Worm (Caenorhabditis elegans): Measurements from ENCODE around the gene R12A1.3.

Gene R12A1.3

DNA sequence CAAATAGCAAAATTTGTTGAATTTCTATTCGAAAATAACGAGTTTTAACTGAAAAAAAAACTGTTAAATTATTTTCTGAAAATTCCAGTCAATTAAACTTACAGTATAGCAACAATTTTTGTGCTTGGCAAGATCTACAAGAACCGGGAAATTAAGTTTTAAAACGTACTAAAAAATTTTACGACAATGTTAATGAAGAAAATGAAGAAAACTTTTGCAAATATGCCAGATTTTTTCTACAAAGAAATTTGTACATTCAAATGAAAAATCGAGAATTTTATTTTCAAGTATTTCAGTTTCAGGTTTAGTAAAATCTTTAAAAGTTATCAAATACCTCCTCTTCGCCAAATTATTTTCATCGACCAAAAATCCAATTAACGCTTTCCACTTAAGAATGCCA lies 16.4 kb upstream of the R12A1.3 start, which contains the start of gene cnc-11:
cnc-11 (plus strand) TSS at position 301 of the 400 bp plus-strand sequence.
- no peak for TF ChIP-seq nhr-76 (tag; optimal IDR thresholded peaks at IDR 0.05)
- TF ChIP-seq snpc-4 (tag; optimal IDR thresholded peaks at IDR 0.05), result no peak
- TF ChIP-seq tbx-2 (tag; optimal IDR thresholded peaks at IDR 0.05), result no peak
- no peak for TF ChIP-seq pha-4 (tag; optimal IDR thresholded peaks at IDR 0.05)
- TF ChIP-seq ceh-82 (tag; optimal IDR thresholded peaks at IDR 0.05), result no peak
- no peak for TF ChIP-seq nhr-43 (tag; optimal IDR thresholded peaks at IDR 0.05; ENCODE audit: poor library complexity, severe bottlenecking)
- no peak for TF ChIP-seq nhr-67 (tag; optimal IDR thresholded peaks at IDR 0.05)
- no peak for TF ChIP-seq lin-39 (tag; optimal IDR thresholded peaks at IDR 0.05)
- TF ChIP-seq R02D3.7 (tag; optimal IDR thresholded peaks at IDR 0.05), result no peak
- no peak for TF ChIP-seq daf-12 (tag; optimal IDR thresholded peaks at IDR 0.05)
- TF ChIP-seq ama-1 (optimal IDR thresholded peaks at IDR 0.05), result no peak
- TF ChIP-seq ZK546.5 (tag; optimal IDR thresholded peaks at IDR 0.05), result no peak
- TF ChIP-seq mdl-1 (tag; optimal IDR thresholded peaks at IDR 0.05), result no peak
- TF ChIP-seq fkh-2 (tag; optimal IDR thresholded peaks at IDR 0.05), result no peak
- no peak for TF ChIP-seq fkh-10 (GFP tag; optimal IDR thresholded peaks at IDR 0.05)
- no peak for TF ChIP-seq ceh-28 (tag; optimal IDR thresholded peaks at IDR 0.05)
- TF ChIP-seq hmg-11 (tag; optimal IDR thresholded peaks at IDR 0.05), result no peak
- TF ChIP-seq ztf-11 (tag; optimal IDR thresholded peaks at IDR 0.05), result no peak
- TF ChIP-seq pqm-1 (tag; optimal IDR thresholded peaks at IDR 0.05), result no peak
- no peak for TF ChIP-seq jun-1 (tag; optimal IDR thresholded peaks at IDR 0.05)

DNA sequence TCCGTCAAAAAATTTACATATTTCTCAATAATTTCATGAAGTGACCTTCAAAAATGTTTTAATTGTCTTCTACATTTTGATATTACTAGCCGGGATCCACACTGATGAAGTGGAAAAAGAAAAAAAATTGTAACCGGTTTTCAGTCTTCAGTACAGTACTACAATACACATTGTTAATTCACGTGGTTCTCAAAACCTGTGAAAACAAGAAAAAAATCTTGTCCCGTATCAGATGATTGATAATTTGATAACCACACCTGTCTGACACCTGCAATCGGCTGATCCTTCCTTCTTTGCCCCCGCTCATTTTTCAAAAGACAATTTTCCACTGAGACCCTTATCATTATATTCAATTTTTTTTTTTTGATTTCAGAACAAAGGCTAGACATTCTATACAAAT lies 13.2 kb upstream of the R12A1.3 start, which contains the start of gene R09B5.11:
R09B5.11 (plus strand) TSS at position 374 of the 400 bp plus-strand sequence.
- TF ChIP-seq lsy-12 (tag; optimal IDR thresholded peaks at IDR 0.05) (no peak), skn-1 (tag; optimal IDR thresholded peaks at IDR 0.05) (no peak), elt-2 (tag; optimal IDR thresholded peaks at IDR 0.05) (no peak), nhr-43 (tag; optimal IDR thresholded peaks at IDR 0.05; ENCODE audit: poor library complexity, severe bottlenecking) (peak; percentile 62), nhr-23 (tag; optimal IDR thresholded peaks at IDR 0.05) (peak; percentile 12), nfya-1 (tag; optimal IDR thresholded peaks at IDR 0.05; ENCODE audit: insufficient read depth) (no peak), hmg-11 (tag; optimal IDR thresholded peaks at IDR 0.05) (no peak)

DNA sequence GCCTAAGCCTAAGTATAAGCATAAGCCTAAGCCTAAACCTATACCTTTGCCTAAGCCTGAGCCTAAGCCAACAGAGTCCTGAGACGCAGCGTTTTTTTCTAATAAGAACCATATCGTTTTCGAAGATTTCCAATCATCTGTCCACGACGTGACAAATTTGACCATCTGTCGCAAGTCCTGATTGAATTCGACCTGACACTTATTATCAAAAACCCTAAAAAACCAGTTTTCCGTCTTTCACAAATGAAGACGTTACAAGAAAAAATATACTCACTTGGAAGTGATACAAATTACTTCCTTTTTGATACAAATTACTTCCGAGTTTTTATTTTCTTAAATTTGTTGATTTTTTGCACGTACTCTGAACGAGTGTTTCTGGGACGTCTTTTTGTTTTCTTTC lies 12.6 kb upstream of the R12A1.3 start:
- peak; percentile 40 for TF ChIP-seq nhr-23 (tag; optimal IDR thresholded peaks at IDR 0.05)
- TF ChIP-seq nhr-28 (tag; optimal IDR thresholded peaks at IDR 0.05), result no peak

DNA sequence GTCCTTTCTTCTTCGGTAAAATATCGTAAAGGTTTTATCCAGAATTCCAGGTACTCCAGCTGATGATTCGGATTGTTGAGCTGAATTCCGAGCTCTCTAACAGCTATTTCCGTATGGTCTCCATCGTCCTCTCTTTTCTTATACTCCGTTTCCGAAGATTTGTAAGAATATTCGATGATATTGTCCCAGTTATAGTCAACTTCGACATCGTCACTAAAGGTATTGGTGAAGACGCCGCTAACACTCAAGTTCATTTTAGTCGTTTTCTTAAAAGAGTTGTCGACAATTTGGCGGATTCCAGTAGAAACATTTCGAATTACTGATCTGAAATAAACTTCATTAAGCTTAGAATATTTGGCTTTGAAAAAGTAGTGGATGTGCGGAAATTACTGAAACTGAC lies 9.5 kb upstream of the R12A1.3 start:
- TF ChIP-seq unc-62 (GFP tag; optimal IDR thresholded peaks at IDR 0.05) (no peak), nhr-23 (tag; optimal IDR thresholded peaks at IDR 0.05) (no peak), ztf-4 (tag; optimal IDR thresholded peaks at IDR 0.05) (no peak), fkh-10 (GFP tag; optimal IDR thresholded peaks at IDR 0.05) (no peak), ZK546.5 (tag; optimal IDR thresholded peaks at IDR 0.05) (no peak), tbx-2 (tag; optimal IDR thresholded peaks at IDR 0.05) (no peak), lin-15B (tag; optimal IDR thresholded peaks at IDR 0.05) (no peak), egl-5 (tag; optimal IDR thresholded peaks at IDR 0.05) (no peak), nfya-1 (tag; optimal IDR thresholded peaks at IDR 0.05; ENCODE audit: insufficient read depth) (no peak), mml-1 (tag; optimal IDR thresholded peaks at IDR 0.05) (no peak), egl-27 (tag; optimal IDR thresholded peaks at IDR 0.05) (no peak), jun-1 (tag; optimal IDR thresholded peaks at IDR 0.05) (no peak), hmg-11 (tag; optimal IDR thresholded peaks at IDR 0.05) (no peak), unc-39 (tag; optimal IDR thresholded peaks at IDR 0.05) (no peak), snpc-4 (tag; optimal IDR thresholded peaks at IDR 0.05) (no peak)

DNA sequence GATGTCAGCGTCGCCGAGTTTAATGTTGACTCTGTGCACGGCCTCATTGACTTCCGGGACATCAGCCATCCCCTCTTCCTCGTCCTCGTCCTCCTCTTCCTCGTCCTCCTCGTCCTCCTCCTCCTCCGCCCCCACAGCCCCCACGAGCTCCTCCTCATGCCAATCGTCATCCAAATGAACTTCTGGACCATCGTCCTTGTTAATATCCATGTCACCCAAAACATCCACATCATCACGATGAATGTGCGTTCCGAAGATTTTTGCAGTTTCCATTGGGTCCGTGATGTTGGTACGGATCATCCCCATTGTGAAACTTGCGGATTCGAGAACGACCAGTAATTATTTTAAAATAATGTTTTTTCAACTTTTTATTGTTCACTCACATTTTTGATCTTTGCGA lies 8.8 kb upstream of the R12A1.3 start:
- no peak for TF ChIP-seq egl-5 (tag; optimal IDR thresholded peaks at IDR 0.05)

DNA sequence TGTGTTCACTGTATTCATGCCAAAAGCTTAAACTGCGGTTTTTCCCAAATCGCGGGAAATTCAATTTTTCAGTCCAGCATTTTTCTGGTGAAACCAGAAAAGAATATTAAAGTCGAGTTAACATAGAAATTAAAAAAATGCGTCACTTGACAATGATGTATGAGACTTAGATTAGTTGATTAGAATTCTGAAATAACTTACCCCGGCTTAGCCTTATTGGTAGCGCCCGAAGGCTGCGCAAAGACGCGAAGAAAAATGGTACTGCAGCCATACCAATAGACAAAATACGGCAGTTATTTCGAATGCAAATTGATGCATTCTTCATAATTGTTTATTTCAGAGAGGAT lies 7.8 kb upstream of the R12A1.3 start:
- TF ChIP-seq nhr-77 (tag; optimal IDR thresholded peaks at IDR 0.05), result no peak
- no peak for TF ChIP-seq elt-3 (tag; optimal IDR thresholded peaks at IDR 0.05)
- no peak for TF ChIP-seq ama-1 (optimal IDR thresholded peaks at IDR 0.05)
- TF ChIP-seq fkh-2 (tag; optimal IDR thresholded peaks at IDR 0.05), result no peak
- TF ChIP-seq fos-1 (tag; optimal IDR thresholded peaks at IDR 0.05), result no peak
- no peak for TF ChIP-seq nhr-25 (tag; optimal IDR thresholded peaks at IDR 0.05)
- TF ChIP-seq elt-1 (tag; optimal IDR thresholded peaks at IDR 0.05), result no peak
- no peak for TF ChIP-seq ceh-28 (tag; optimal IDR thresholded peaks at IDR 0.05)
- TF ChIP-seq nhr-43 (tag; optimal IDR thresholded peaks at IDR 0.05; ENCODE audit: poor library complexity, severe bottlenecking), result no peak

Measured in whole organism, L3 larva.